Worm (Caenorhabditis elegans) whole organism, L1 larva: ENCODE results near the gene acs-14.

Experiments used
- C04F5.9 ChIP-seq: sonication (generic microtip); optimal IDR thresholded peaks from 2 replicates; lab custom pipeline; 2016; ENCODE audit warnings: missing genetic modification characterization, missing compliant biosample characterization
- F16B12.6 ChIP-seq: fragments of 150-350 bp; optimal IDR thresholded peaks from 2 replicates; lab custom pipeline; 2014; ENCODE audit warnings: missing biosample characterization, missing genetic modification characterization
- Y116A8C.19 ChIP-seq: sonication (generic microtip); optimal IDR thresholded peaks from 2 replicates; lab custom pipeline; 2016; ENCODE audit warnings: missing compliant biosample characterization, missing genetic modification characterization, borderline replicate concordance
- aha-1 ChIP-seq: fragments of 150-350 bp; optimal IDR thresholded peaks from 2 replicates; lab custom pipeline; 2014; ENCODE audit warnings: missing biosample characterization, missing genetic modification characterization
- alr-1 ChIP-seq: fragments of 200-800 bp; sonication (Bioruptor generic); optimal IDR thresholded peaks from 2 replicates; lab custom pipeline; 2018; ENCODE audit warnings: borderline replicate concordance, mild to moderate bottlenecking, missing genetic modification characterization, missing compliant biosample characterization
- ceh-8 ChIP-seq: fragments of 200-800 bp; sonication (Bioruptor generic); optimal IDR thresholded peaks from 2 replicates; lab custom pipeline; 2018; ENCODE audit warnings: mild to moderate bottlenecking, missing genetic modification characterization, moderate library complexity, missing compliant biosample characterization
- ceh-82 ChIP-seq, 3 experiments: fragments of 150-350 bp in 1 of 3; sonication (generic microtip) in 2 of 3; optimal IDR thresholded peaks; 2 replicates each; lab custom pipeline; 2014 to 2017; ENCODE audit warnings: missing biosample characterization in 3 of 3, missing genetic modification characterization in 3 of 3
- ceh-90 ChIP-seq: sonication (generic microtip); optimal IDR thresholded peaks from 2 replicates; lab custom pipeline; 2016; ENCODE audit warnings: missing genetic modification characterization, missing compliant biosample characterization
- ces-1 ChIP-seq: fragments of 150-350 bp; optimal IDR thresholded peaks from 2 replicates; lab custom pipeline; 2014; ENCODE audit warnings: missing biosample characterization, missing genetic modification reagents, missing genetic modification characterization
- dpl-1 ChIP-seq, 3 experiments: fragments of 150-350 bp in 2 of 3; sonication (generic microtip) in 1 of 3; optimal IDR thresholded peaks; 2 replicates each; lab custom pipeline; 2014 to 2017; ENCODE audit warnings: missing biosample characterization in 3 of 3, missing genetic modification characterization in 3 of 3, missing genetic modification reagents in 3 of 3
- efl-1 ChIP-seq, 4 experiments: fragments of 150-350 bp; optimal IDR thresholded peaks in 3 of 4; peaks in 1 of 4; 1 replicate in 1 of 4; 2 replicates in 3 of 4; lab custom pipeline; 2014; ENCODE audit warnings: missing biosample characterization in 2 of 4, missing genetic modification characterization in 2 of 4, missing genetic modification reagents in 2 of 4
- egl-13 ChIP-seq: sonication (generic microtip); optimal IDR thresholded peaks from 2 replicates; lab custom pipeline; 2016; ENCODE audit warnings: missing genotype, missing genetic modification reagents, missing genetic modification characterization, missing compliant biosample characterization
- elt-2 ChIP-seq: sonication (generic microtip); optimal IDR thresholded peaks from 2 replicates; lab custom pipeline; 2016; ENCODE audit warnings: missing genetic modification characterization, mild to moderate bottlenecking, inconsistent platforms, missing compliant biosample characterization, missing genetic modification reagents
- fkh-8 ChIP-seq: sonication (generic microtip); optimal IDR thresholded peaks from 2 replicates; lab custom pipeline; 2016; ENCODE audit warnings: mild to moderate bottlenecking, missing genetic modification characterization, missing compliant biosample characterization
- grh-1 ChIP-seq: fragments of 200-800 bp; sonication (Bioruptor generic); IDR thresholded peaks from 2 replicates; pipeline ENCODE4 v1.3.6; 2022; ENCODE audit warnings: missing genetic modification reagents, missing genetic modification characterization, missing compliant biosample characterization
- hpl-2 ChIP-seq: fragments of 150-350 bp; optimal IDR thresholded peaks from 2 replicates; lab custom pipeline; 2014; ENCODE audit warnings: missing biosample characterization, missing genetic modification reagents, missing genetic modification characterization
- irx-1 ChIP-seq: sonication (generic microtip); optimal IDR thresholded peaks from 2 replicates; lab custom pipeline; 2016; ENCODE audit warnings: missing genetic modification characterization, missing compliant biosample characterization
- isw-1 ChIP-seq: fragments of 200-800 bp; sonication (Bioruptor generic); IDR thresholded peaks from 2 replicates; pipeline ENCODE4 v1.3.6; 2022; ENCODE audit warnings: missing genetic modification characterization, missing compliant biosample characterization
- lin-13 ChIP-seq: fragments of 150-350 bp; optimal IDR thresholded peaks from 2 replicates; lab custom pipeline; 2014; ENCODE audit warnings: missing biosample characterization, missing genetic modification reagents, missing genetic modification characterization
- lin-15B ChIP-seq: fragments of 150-350 bp; sonication (generic microtip); optimal IDR thresholded peaks from 3 replicates; lab custom pipeline; 2014; ENCODE audit warnings: missing biosample characterization, missing genetic modification characterization
- lin-35 ChIP-seq, 2 experiments: fragments of 150-350 bp; optimal IDR thresholded peaks; 2 replicates each; lab custom pipeline; 2014; ENCODE audit warnings: missing biosample characterization in 2 of 2, missing genetic modification characterization in 2 of 2, missing genetic modification reagents in 2 of 2
- lsy-2 ChIP-seq, 2 experiments: fragments of 150-350 bp; optimal IDR thresholded peaks; 2 replicates each; lab custom pipeline; 2014; ENCODE audit warnings: missing biosample characterization in 2 of 2, missing genetic modification characterization in 2 of 2
- mab-9 ChIP-seq: fragments of 200-800 bp; sonication (Bioruptor generic); IDR thresholded peaks from 2 replicates; pipeline ENCODE4 v1.3.6; 2022; ENCODE audit warnings: missing genetic modification reagents, missing genetic modification characterization, missing compliant biosample characterization
- mdl-1 ChIP-seq, 2 experiments: fragments of 150-350 bp; optimal IDR thresholded peaks; 2 replicates each; lab custom pipeline; 2014 to 2017; ENCODE audit warnings: missing biosample characterization in 2 of 2, missing genetic modification characterization in 2 of 2, inconsistent platforms in 1 of 2
- mef-2 ChIP-seq: fragments of 150-350 bp; optimal IDR thresholded peaks from 2 replicates; lab custom pipeline; 2014; ENCODE audit warnings: missing biosample characterization, missing genetic modification characterization
- nhr-12 ChIP-seq: sonication (generic microtip); optimal IDR thresholded peaks from 2 replicates; lab custom pipeline; 2017; ENCODE audit warnings: missing biosample characterization, missing genetic modification characterization
- nhr-20 ChIP-seq: sonication (generic microtip); optimal IDR thresholded peaks from 2 replicates; lab custom pipeline; 2016; ENCODE audit warnings: mild to moderate bottlenecking, missing genetic modification characterization, missing compliant biosample characterization
- nhr-237 ChIP-seq: fragments of 150-350 bp; optimal IDR thresholded peaks from 2 replicates; lab custom pipeline; 2014; ENCODE audit warnings: missing biosample characterization, missing genetic modification characterization
- nhr-47 ChIP-seq: sonication (generic microtip); optimal IDR thresholded peaks from 2 replicates; lab custom pipeline; 2016; ENCODE audit warnings: mild to moderate bottlenecking, missing genetic modification characterization, moderate library complexity, missing compliant biosample characterization
- nhr-71 ChIP-seq: sonication (generic microtip); optimal IDR thresholded peaks from 2 replicates; lab custom pipeline; 2016; ENCODE audit warnings: mild to moderate bottlenecking, missing genetic modification characterization, moderate library complexity, missing compliant biosample characterization
- nhr-76 ChIP-seq: sonication (generic microtip); optimal IDR thresholded peaks from 2 replicates; lab custom pipeline; 2017; ENCODE audit warnings: missing biosample characterization, missing genetic modification characterization
- nhr-77 ChIP-seq: fragments of 150-350 bp; optimal IDR thresholded peaks from 2 replicates; lab custom pipeline; 2014; ENCODE audit warnings: missing biosample characterization, missing genetic modification characterization
- nhr-84 ChIP-seq: sonication (generic microtip); optimal IDR thresholded peaks from 2 replicates; lab custom pipeline; 2017; ENCODE audit warnings: missing biosample characterization, missing genetic modification characterization
- pqm-1 ChIP-seq: sonication (generic microtip); optimal IDR thresholded peaks from 3 replicates; lab custom pipeline; 2017; ENCODE audit warnings: missing biosample characterization, missing genetic modification characterization
- skn-1 ChIP-seq: fragments of 150-350 bp; optimal IDR thresholded peaks from 2 replicates; lab custom pipeline; 2014; ENCODE audit warnings: missing biosample characterization, missing genetic modification characterization
- snpc-4 ChIP-seq: fragments of 150-350 bp; optimal IDR thresholded peaks from 2 replicates; lab custom pipeline; 2014; ENCODE audit warnings: missing biosample characterization, missing genetic modification characterization
- tlp-1 ChIP-seq: fragments of 150-350 bp; optimal IDR thresholded peaks from 2 replicates; lab custom pipeline; 2014; ENCODE audit warnings: missing biosample characterization, missing genetic modification characterization
- unc-30 ChIP-seq: sonication (generic microtip); optimal IDR thresholded peaks from 2 replicates; lab custom pipeline; 2017; ENCODE audit warnings: missing biosample characterization, missing genetic modification characterization
- unc-62 ChIP-seq: fragments of 150-350 bp; optimal IDR thresholded peaks from 2 replicates; lab custom pipeline; 2014; ENCODE audit warnings: missing biosample characterization, missing genetic modification reagents, missing genetic modification characterization
- unc-86 ChIP-seq: sonication (generic microtip); optimal IDR thresholded peaks from 2 replicates; lab custom pipeline; 2016; ENCODE audit warnings: missing genetic modification characterization, missing compliant biosample characterization
- unc-98 ChIP-seq: fragments of 200-800 bp; sonication (Bioruptor generic); IDR thresholded peaks from 2 replicates; pipeline ENCODE4 v1.3.6; 2022; ENCODE audit warnings: missing genetic modification characterization, missing compliant biosample characterization

acs-14 gene

DNA sequence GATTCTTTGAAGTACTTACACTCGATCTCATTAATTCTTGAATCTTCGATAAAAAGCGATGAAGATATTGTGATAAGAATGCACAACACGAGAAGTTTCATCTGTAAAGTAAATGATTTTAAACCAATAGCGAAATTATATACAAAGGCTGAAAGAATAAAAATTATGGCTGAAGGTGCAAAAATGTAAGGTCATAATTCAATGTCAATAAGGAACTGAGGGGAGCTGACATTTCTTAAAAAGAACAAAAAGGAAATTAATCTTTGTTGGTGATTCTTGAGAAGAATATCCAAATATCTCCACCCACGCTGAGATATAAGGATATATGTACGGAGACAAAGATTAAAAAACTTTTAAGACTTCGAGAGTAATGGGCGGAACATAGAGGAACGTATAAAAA is 16.2 kb downstream of the acs-14 start, which contains the start of gene C50F4.9:
C50F4.9 (minus strand) TSS at position 101 of the 400 bp plus-strand sequence.
- no peak for TF ChIP-seq grh-1 (GFP tag; lab: Robert Waterston, UW)
- no peak for TF ChIP-seq alr-1 (tag; lab: Kevin White, UChicago)
- TF ChIP-seq C04F5.9 (tag; lab: Kevin White, UChicago), result no peak
- TF ChIP-seq mdl-1 (tag; optimal IDR thresholded peaks at IDR 0.05; lab: Kevin White, UChicago), result no peak
- TF ChIP-seq aha-1 (tag; lab: Kevin White, UChicago), result no peak
- no peak for TF ChIP-seq ceh-8 (GFP tag; lab: Kevin White, UChicago)
- TF ChIP-seq F16B12.6 (tag; lab: Kevin White, UChicago), result no peak
- no peak for TF ChIP-seq isw-1 (GFP tag; lab: Robert Waterston, UW)
- TF ChIP-seq ces-1 (GFP tag; lab: Kevin White, UChicago), result no peak
- no peak for TF ChIP-seq nhr-237 (tag; lab: Kevin White, UChicago)
- no peak for TF ChIP-seq nhr-71
- TF ChIP-seq mef-2, result no peak
- no peak for TF ChIP-seq ceh-90 (tag; lab: Kevin White, UChicago)
- TF ChIP-seq unc-86 (tag; lab: Kevin White, UChicago), result no peak

DNA sequence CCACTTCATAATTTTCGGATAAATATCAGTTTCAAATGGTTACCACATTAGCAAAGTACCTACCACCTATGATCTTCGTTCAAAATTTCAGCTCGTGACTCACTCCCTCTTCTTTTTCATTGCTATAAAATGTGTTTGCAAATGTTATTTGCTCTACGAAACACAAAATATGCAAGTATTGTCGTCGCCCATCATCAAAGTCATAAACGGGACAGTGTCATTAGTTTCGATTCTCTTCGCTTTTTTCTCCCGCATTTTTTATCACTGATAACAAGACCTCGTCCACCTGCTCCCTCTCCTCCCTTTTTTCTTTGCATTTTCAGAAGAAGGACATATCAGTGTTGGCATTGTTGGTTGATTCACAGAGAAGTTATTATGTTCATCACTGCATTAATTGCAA is 18.5 kb downstream of the acs-14 start, which contains the start of gene C50F4.1:
C50F4.1 (plus strand) TSS at position 324 of the 400 bp plus-strand sequence.
- TF ChIP-seq lin-15B (tag; lab: Kevin White, UChicago), result no peak
- TF ChIP-seq lin-13 (GFP tag; lab: Kevin White, UChicago), result no peak
- peak; percentile 11 for TF ChIP-seq nhr-20 (tag; lab: Kevin White, UChicago)
- peak; percentile 77 for TF ChIP-seq elt-2 (tag; lab: Kevin White, UChicago)
- TF ChIP-seq efl-1 (optimal IDR thresholded peaks at IDR 0.05; lab: Kevin White, UChicago), result no peak
- peak in 1 of 2 experiments; percentile 41 for TF ChIP-seq efl-1 (GFP tag; optimal IDR thresholded peaks at IDR 0.05 in 1 of 2; lab: Kevin White, UChicago)
- peak in 1 of 2 experiments; percentile 7 for TF ChIP-seq lin-35 (GFP tag; optimal IDR thresholded peaks at IDR 0.05; lab: Kevin White, UChicago)
- TF ChIP-seq nhr-77 (tag; lab: Kevin White, UChicago), result no peak
- no peak for TF ChIP-seq unc-86 (tag; lab: Kevin White, UChicago)
- no peak for TF ChIP-seq unc-98 (GFP tag; lab: Robert Waterston, UW)
- TF ChIP-seq dpl-1 (GFP tag; optimal IDR thresholded peaks at IDR 0.05; lab: Kevin White, UChicago), result no peak
- no peak for TF ChIP-seq unc-62

DNA sequence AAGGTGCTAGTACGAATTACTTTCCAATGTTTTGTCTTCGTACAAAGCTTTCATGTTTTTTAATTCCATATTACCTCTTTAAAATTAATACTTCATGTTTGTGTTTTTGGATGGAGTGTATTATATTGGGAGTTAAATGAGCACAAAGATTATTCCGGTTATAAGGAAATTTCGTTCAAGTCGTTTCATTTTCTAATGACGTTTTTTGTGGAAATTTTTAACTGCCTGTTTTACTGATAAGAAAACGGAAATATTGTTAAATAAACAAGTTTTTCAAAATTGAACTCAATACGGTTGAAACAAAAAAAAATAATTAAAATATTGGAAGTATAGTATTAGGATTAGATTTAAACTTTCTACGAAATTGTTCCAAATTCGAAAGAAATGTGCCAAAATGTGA is 19.4 kb downstream of the acs-14 start:
- TF ChIP-seq tlp-1 (tag; lab: Kevin White, UChicago) (no peak), mab-9 (GFP tag; lab: Robert Waterston, UW) (no peak), snpc-4 (tag; lab: Kevin White, UChicago) (no peak), unc-30 (tag; lab: Kevin White, UChicago) (no peak)

DNA sequence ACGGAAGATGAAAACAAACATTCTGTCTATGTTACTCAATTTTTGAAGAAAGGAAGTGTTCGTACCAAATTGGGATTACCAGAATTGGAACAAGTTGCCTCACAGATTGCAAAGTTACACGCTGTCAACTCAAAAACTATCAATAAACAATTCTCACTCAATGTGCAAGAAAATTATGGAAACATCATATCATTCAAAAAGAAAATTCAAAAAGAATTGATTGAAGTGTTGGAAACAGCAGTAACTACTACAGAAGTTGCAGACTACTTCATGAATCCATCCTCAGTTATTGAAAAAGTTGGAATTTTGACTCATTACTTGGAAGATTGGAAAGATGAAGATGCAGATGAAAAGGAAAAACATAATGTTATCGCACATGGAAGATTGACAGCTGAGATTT is 20.1 kb downstream of the acs-14 start:
- TF ChIP-seq Y116A8C.19 (tag; lab: Kevin White, UChicago), result no peak
- no peak for TF ChIP-seq egl-13 (tag; lab: Kevin White, UChicago)
- TF ChIP-seq nhr-47, result no peak
- no peak for TF ChIP-seq unc-30 (tag; lab: Kevin White, UChicago)
- TF ChIP-seq F16B12.6 (tag; lab: Kevin White, UChicago), result no peak
- no peak for TF ChIP-seq hpl-2 (GFP tag; lab: Kevin White, UChicago)
- TF ChIP-seq unc-86 (tag; lab: Kevin White, UChicago), result no peak
- no peak for TF ChIP-seq nhr-12
- no peak for TF ChIP-seq skn-1
- no peak for TF ChIP-seq ces-1 (GFP tag; lab: Kevin White, UChicago)
- TF ChIP-seq mdl-1 (tag; optimal IDR thresholded peaks at IDR 0.05; lab: Kevin White, UChicago), result no peak
- TF ChIP-seq lsy-2 (tag; optimal IDR thresholded peaks at IDR 0.05; lab: Kevin White, UChicago), result no peak
- TF ChIP-seq dpl-1 (GFP tag; optimal IDR thresholded peaks at IDR 0.05; lab: Kevin White, UChicago), result no peak
- no peak for TF ChIP-seq nhr-84 (tag; lab: Kevin White, UChicago)
- TF ChIP-seq nhr-76 (tag; lab: Kevin White, UChicago), result no peak
- TF ChIP-seq snpc-4 (tag; lab: Kevin White, UChicago), result no peak
- TF ChIP-seq pqm-1, result no peak
- TF ChIP-seq ceh-82 (tag; optimal IDR thresholded peaks at IDR 0.05; lab: Kevin White, UChicago), result no peak
- no peak for TF ChIP-seq fkh-8
- no peak for TF ChIP-seq irx-1 (tag; lab: Kevin White, UChicago)
- TF ChIP-seq, all 84 proteins: peak for 0
